Worm (Caenorhabditis elegans) whole organism, mixed stage, embryonic: Measurements from ENCODE around the gene rgs-5.

ENCODE experiments used
- M03D4.4 ChIP-seq: sonication (generic microtip); optimal IDR thresholded peaks from 2 replicates; lab custom pipeline; 2017; ENCODE audit warnings: mild to moderate bottlenecking, missing genetic modification characterization, missing compliant biosample characterization
- bed-3 ChIP-seq: fragments of 200-800 bp; sonication (Bioruptor generic); optimal IDR thresholded peaks from 3 replicates; lab custom pipeline; 2018; ENCODE audit warnings: mild to moderate bottlenecking, missing genetic modification characterization, moderate library complexity, missing compliant biosample characterization
- blmp-1 ChIP-seq: fragments of 150-350 bp; optimal IDR thresholded peaks from 2 replicates; lab custom pipeline; 2014; ENCODE audit warnings: missing biosample characterization, missing genetic modification characterization
- ceh-39 ChIP-seq: fragments of 150-350 bp; optimal IDR thresholded peaks from 2 replicates; lab custom pipeline; 2014; ENCODE audit warnings: missing biosample characterization, missing genetic modification characterization
- ceh-43 ChIP-seq: fragments of 200-800 bp; sonication (Bioruptor generic); optimal IDR thresholded peaks from 2 replicates; lab custom pipeline; 2018; ENCODE audit warnings: mild to moderate bottlenecking, missing genetic modification characterization, moderate library complexity, missing compliant biosample characterization
- ceh-83 ChIP-seq: fragments of 200-800 bp; sonication (Bioruptor generic); optimal IDR thresholded peaks from 2 replicates; lab custom pipeline; 2018; ENCODE audit warnings: mild to moderate bottlenecking, missing genetic modification characterization, missing compliant biosample characterization
- ces-1 ChIP-seq: fragments of 150-350 bp; optimal IDR thresholded peaks from 2 replicates; lab custom pipeline; 2014; ENCODE audit warnings: missing biosample characterization, missing genetic modification reagents, missing genetic modification characterization
- cnd-1 ChIP-seq: fragments of 200-800 bp; sonication (Bioruptor generic); optimal IDR thresholded peaks from 2 replicates; lab custom pipeline; 2018; ENCODE audit warnings: mild to moderate bottlenecking, missing genetic modification characterization, missing compliant biosample characterization
- drap-1 ChIP-seq: fragments of 200-800 bp; sonication (Bioruptor generic); optimal IDR thresholded peaks from 3 replicates; lab custom pipeline; 2018; ENCODE audit warnings: mild to moderate bottlenecking, missing genetic modification characterization, missing compliant biosample characterization
- elt-1 ChIP-seq: sonication (generic microtip); optimal IDR thresholded peaks from 2 replicates; lab custom pipeline; 2017; ENCODE audit warnings: missing genetic modification characterization, mild to moderate bottlenecking, missing compliant biosample characterization, antibody characterized with exemption, moderate library complexity, borderline replicate concordance; ENCODE audit not compliant: insufficient read depth
- elt-3 ChIP-seq: fragments of 150-350 bp; optimal IDR thresholded peaks from 2 replicates; lab custom pipeline; 2014; ENCODE audit warnings: missing biosample characterization, missing genetic modification characterization
- flh-1 ChIP-seq: fragments of 200-800 bp; sonication (Bioruptor generic); optimal IDR thresholded peaks from 2 replicates; lab custom pipeline; 2018; ENCODE audit warnings: mild to moderate bottlenecking, missing genetic modification characterization, moderate library complexity, missing compliant biosample characterization
- ham-2 ChIP-seq: fragments of 200-800 bp; sonication (Bioruptor generic); optimal IDR thresholded peaks from 2 replicates; lab custom pipeline; 2018; ENCODE audit warnings: mild to moderate bottlenecking, missing genetic modification characterization, missing compliant biosample characterization
- hlh-1 ChIP-seq: fragments of 150-350 bp; optimal IDR thresholded peaks from 2 replicates; lab custom pipeline; 2014; ENCODE audit warnings: missing biosample characterization, missing genetic modification reagents, missing genetic modification characterization
- lin-13 ChIP-seq: fragments of 150-350 bp; optimal IDR thresholded peaks from 2 replicates; lab custom pipeline; 2014; ENCODE audit warnings: missing biosample characterization, missing genetic modification characterization
- lin-32 ChIP-seq: fragments of 200-800 bp; sonication (Bioruptor generic); optimal IDR thresholded peaks from 2 replicates; lab custom pipeline; 2018; ENCODE audit warnings: mild to moderate bottlenecking, missing genetic modification characterization, missing compliant biosample characterization
- lsy-2 ChIP-seq: fragments of 150-350 bp; optimal IDR thresholded peaks from 2 replicates; lab custom pipeline; 2014; ENCODE audit warnings: missing biosample characterization, missing genetic modification characterization
- mab-5 ChIP-seq: fragments of 150-350 bp; optimal IDR thresholded peaks from 2 replicates; lab custom pipeline; 2014; ENCODE audit warnings: missing biosample characterization, missing genetic modification characterization
- mep-1 ChIP-seq: fragments of 150-350 bp; optimal IDR thresholded peaks from 2 replicates; lab custom pipeline; 2017; ENCODE audit warnings: missing biosample characterization, missing genetic modification reagents, missing genetic modification characterization, inconsistent platforms
- mls-2 ChIP-seq: sonication (generic microtip); optimal IDR thresholded peaks from 2 replicates; lab custom pipeline; 2016; ENCODE audit warnings: mild to moderate bottlenecking, missing genetic modification characterization, moderate library complexity, missing compliant biosample characterization
- nhr-12 ChIP-seq: fragments of 150-350 bp; optimal IDR thresholded peaks from 2 replicates; lab custom pipeline; 2014; ENCODE audit warnings: missing biosample characterization, missing genetic modification characterization
- nhr-2 ChIP-seq: fragments of 150-350 bp; optimal IDR thresholded peaks from 2 replicates; lab custom pipeline; 2014; ENCODE audit warnings: missing biosample characterization, missing genetic modification characterization
- nhr-237 ChIP-seq: fragments of 150-350 bp; optimal IDR thresholded peaks from 2 replicates; lab custom pipeline; 2014; ENCODE audit warnings: missing biosample characterization, missing genetic modification characterization
- nhr-28 ChIP-seq: fragments of 150-350 bp; optimal IDR thresholded peaks from 2 replicates; lab custom pipeline; 2014; ENCODE audit warnings: missing biosample characterization, missing genetic modification characterization
- nhr-76 ChIP-seq: sonication (generic microtip); optimal IDR thresholded peaks from 2 replicates; lab custom pipeline; 2017; ENCODE audit warnings: missing biosample characterization, missing genetic modification characterization
- pha-4 ChIP-seq: fragments of 150-350 bp; optimal IDR thresholded peaks from 2 replicates; lab custom pipeline; 2018; ENCODE audit warnings: missing biosample characterization, missing genetic modification reagents, missing genetic modification characterization
- sem-2 ChIP-seq: fragments of 200-800 bp; sonication (Bioruptor generic); optimal IDR thresholded peaks from 2 replicates; lab custom pipeline; 2018; ENCODE audit warnings: mild to moderate bottlenecking, missing genetic modification characterization, missing compliant biosample characterization
- snpc-4 ChIP-seq: fragments of 150-350 bp; optimal IDR thresholded peaks from 2 replicates; lab custom pipeline; 2014; ENCODE audit warnings: missing biosample characterization, missing genetic modification characterization
- sptf-1 ChIP-seq: sonication (generic microtip); optimal IDR thresholded peaks from 2 replicates; lab custom pipeline; 2017; ENCODE audit warnings: mild to moderate bottlenecking, missing genetic modification characterization, moderate library complexity, missing compliant biosample characterization
- tbx-8 ChIP-seq: fragments of 200-800 bp; sonication (Bioruptor generic); optimal IDR thresholded peaks from 2 replicates; lab custom pipeline; 2018; ENCODE audit warnings: mild to moderate bottlenecking, missing genetic modification characterization, moderate library complexity, missing compliant biosample characterization
- unc-120 ChIP-seq: sonication (generic microtip); optimal IDR thresholded peaks from 2 replicates; lab custom pipeline; 2017; ENCODE audit warnings: missing genetic modification characterization, missing compliant biosample characterization; ENCODE audit not compliant: poor library complexity, severe bottlenecking
- unc-39 ChIP-seq: fragments of 150-350 bp; optimal IDR thresholded peaks from 2 replicates; lab custom pipeline; 2014; ENCODE audit warnings: missing biosample characterization, missing genetic modification characterization
- unc-62 ChIP-seq: fragments of 150-350 bp; optimal IDR thresholded peaks from 2 replicates; lab custom pipeline; 2014; ENCODE audit warnings: missing biosample characterization, missing genetic modification reagents, missing genetic modification characterization
- zip-8 ChIP-seq: fragments of 150-350 bp; optimal IDR thresholded peaks from 2 replicates; lab custom pipeline; 2014; ENCODE audit warnings: missing biosample characterization, missing genetic modification characterization
- ztf-11 ChIP-seq: fragments of 150-350 bp; optimal IDR thresholded peaks from 2 replicates; lab custom pipeline; 2014; ENCODE audit warnings: missing biosample characterization, missing genetic modification characterization

Gene rgs-5

DNA sequence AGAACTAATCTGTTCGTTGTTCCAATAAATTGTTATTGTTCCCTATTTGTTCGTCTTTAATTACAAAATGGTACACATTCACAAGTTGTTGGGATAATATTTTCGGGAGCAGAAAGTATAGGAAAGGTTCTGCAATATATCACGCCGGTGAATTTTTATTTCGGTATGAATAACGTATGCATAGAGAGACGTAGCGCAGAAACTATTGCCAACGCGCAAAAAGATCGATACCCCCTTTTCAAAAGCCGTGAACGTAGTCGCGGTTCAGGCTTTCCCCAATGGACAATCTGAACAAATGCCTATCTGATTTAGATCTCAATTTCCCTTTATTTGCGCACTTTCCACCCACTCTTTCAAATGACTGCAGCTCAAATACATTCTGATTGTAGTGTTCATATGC lies 18.2 kb upstream of the rgs-5 start, which contains the start of gene pst-2:
Gene pst-2 (plus strand): TSS at position 293 of the 400 bp plus-strand sequence.
- no peak for TF ChIP-seq mep-1 (tag; lab: Kevin White, UChicago)
- no peak for TF ChIP-seq ceh-39 (tag; lab: Kevin White, UChicago)
- TF ChIP-seq mab-5 (tag; lab: Kevin White, UChicago) = no peak
- no peak for TF ChIP-seq bed-3 (GFP tag; lab: Kevin White, UChicago)
- no peak for TF ChIP-seq ceh-83 (GFP tag; lab: Kevin White, UChicago)
- no peak for TF ChIP-seq sem-2 (GFP tag; lab: Kevin White, UChicago)
- TF ChIP-seq nhr-28 (tag; lab: Kevin White, UChicago) = no peak
- TF ChIP-seq unc-39 (tag; lab: Kevin White, UChicago) = no peak
- TF ChIP-seq tbx-8 (GFP tag; lab: Kevin White, UChicago) = no peak
- no peak for TF ChIP-seq lin-32 (GFP tag; lab: Kevin White, UChicago)
- no peak for TF ChIP-seq mls-2 (tag; lab: Kevin White, UChicago)
- TF ChIP-seq pha-4 (tag; lab: Kevin White, UChicago) = no peak
- TF ChIP-seq nhr-237 (tag; lab: Kevin White, UChicago) = no peak
- TF ChIP-seq elt-1 (tag; lab: Kevin White, UChicago) = no peak
- TF ChIP-seq nhr-12 (tag; lab: Kevin White, UChicago) = no peak
- no peak for TF ChIP-seq ham-2 (GFP tag; lab: Kevin White, UChicago)
- TF ChIP-seq hlh-1 (tag; lab: Kevin White, UChicago) = no peak
- TF ChIP-seq drap-1 (GFP tag; lab: Kevin White, UChicago) = no peak
- no peak for TF ChIP-seq zip-8 (tag; lab: Kevin White, UChicago)

DNA sequence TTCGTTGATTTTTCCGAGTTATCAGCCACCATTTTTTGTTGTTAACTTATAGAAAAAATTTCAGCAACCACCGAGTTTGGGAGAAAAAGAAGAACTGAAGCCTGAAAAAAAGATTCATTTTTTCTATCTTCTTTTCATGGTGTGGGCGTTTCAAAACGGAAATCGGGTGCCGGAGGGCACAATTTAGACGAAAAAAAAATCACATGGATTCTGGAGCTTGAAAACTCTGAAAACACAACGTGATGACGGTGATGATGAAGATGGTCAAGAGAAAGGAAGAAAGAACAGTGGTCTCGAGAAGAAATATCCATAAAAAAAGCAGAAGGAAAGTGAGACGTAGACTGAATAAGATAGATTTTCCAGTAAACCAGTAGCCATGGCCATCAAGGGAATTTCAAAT lies 14.4 kb upstream of the rgs-5 start, which contains the start of gene rcan-1:
Gene rcan-1 (minus strand): TSS at position 101 of the 400 bp plus-strand sequence.
- TF ChIP-seq unc-39 (tag; lab: Kevin White, UChicago) = no peak
- no peak for TF ChIP-seq ces-1 (GFP tag; lab: Kevin White, UChicago)
- no peak for TF ChIP-seq lin-13
- no peak for TF ChIP-seq nhr-2 (tag; lab: Kevin White, UChicago)
- no peak for TF ChIP-seq unc-120 (tag; lab: Kevin White, UChicago)
- no peak for TF ChIP-seq pha-4 (tag; lab: Kevin White, UChicago)
- no peak for TF ChIP-seq bed-3 (GFP tag; lab: Kevin White, UChicago)
- no peak for TF ChIP-seq hlh-1 (tag; lab: Kevin White, UChicago)
- no peak for TF ChIP-seq elt-1 (tag; lab: Kevin White, UChicago)
- TF ChIP-seq snpc-4 (tag; lab: Kevin White, UChicago) = no peak
- TF ChIP-seq mab-5 (tag; lab: Kevin White, UChicago) = no peak
- no peak for TF ChIP-seq drap-1 (GFP tag; lab: Kevin White, UChicago)
- TF ChIP-seq elt-3 = no peak
- no peak for TF ChIP-seq ceh-43
- no peak for TF ChIP-seq sem-2 (GFP tag; lab: Kevin White, UChicago)
- TF ChIP-seq mep-1 (tag; lab: Kevin White, UChicago) = no peak

DNA sequence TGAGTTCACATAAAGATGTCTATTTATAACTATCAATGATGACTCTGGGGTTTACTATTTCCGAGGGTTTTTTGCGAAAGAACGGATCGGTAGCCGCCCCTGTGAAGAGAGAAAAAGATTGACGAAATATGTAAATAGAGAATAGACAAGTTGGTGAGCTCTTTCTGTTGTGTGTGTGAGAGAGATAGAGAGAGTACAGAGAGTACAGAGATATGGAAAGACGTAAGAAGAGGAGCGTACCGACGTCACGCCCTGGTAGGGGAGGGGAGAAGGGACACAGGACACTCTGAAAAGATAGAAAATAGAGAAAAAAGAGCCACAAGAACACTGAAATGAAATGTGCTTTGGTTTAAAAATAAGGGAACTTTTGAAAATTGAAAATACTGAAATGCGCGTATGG lies 10.1 kb upstream of the rgs-5 start:
- TF ChIP-seq pha-4 (tag; lab: Kevin White, UChicago) = peak; percentile 75
- TF ChIP-seq mls-2 (tag; lab: Kevin White, UChicago) = no peak
- no peak for TF ChIP-seq tbx-8 (GFP tag; lab: Kevin White, UChicago)
- no peak for TF ChIP-seq flh-1 (GFP tag; lab: Kevin White, UChicago)
- no peak for TF ChIP-seq nhr-12 (tag; lab: Kevin White, UChicago)
- peak; percentile 33 for TF ChIP-seq lsy-2 (tag; lab: Kevin White, UChicago)
- peak; percentile 27 for TF ChIP-seq ces-1 (GFP tag; lab: Kevin White, UChicago)
- TF ChIP-seq sptf-1 = no peak
- TF ChIP-seq nhr-28 (tag; lab: Kevin White, UChicago) = no peak

DNA sequence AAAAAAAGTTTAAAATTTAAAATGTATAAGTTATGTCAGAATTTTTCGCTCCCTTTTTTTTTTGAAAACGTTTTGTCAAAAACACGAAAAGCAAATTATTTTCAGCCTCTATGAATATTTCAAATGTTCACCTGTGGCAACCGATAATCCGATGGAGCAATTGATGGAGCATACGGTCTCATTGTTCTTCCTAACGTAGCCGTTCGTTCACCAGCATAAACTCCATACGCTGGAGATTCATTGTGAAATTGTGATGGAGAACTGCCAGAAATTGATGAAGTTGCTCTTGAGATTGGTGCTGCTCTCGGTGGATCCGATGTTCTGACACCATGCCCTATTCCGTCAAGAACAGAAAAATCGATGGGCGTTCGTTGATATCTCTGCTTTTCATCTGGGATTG lies 6.5 kb upstream of the rgs-5 start:
- no peak for TF ChIP-seq nhr-28 (tag; lab: Kevin White, UChicago)
- no peak for TF ChIP-seq sem-2 (GFP tag; lab: Kevin White, UChicago)
- no peak for TF ChIP-seq elt-1 (tag; lab: Kevin White, UChicago)
- no peak for TF ChIP-seq nhr-76 (tag; lab: Kevin White, UChicago)
- TF ChIP-seq ztf-11 (tag; lab: Kevin White, UChicago) = no peak
- TF ChIP-seq M03D4.4 = no peak
- TF ChIP-seq ceh-83 (GFP tag; lab: Kevin White, UChicago) = no peak
- no peak for TF ChIP-seq unc-39 (tag; lab: Kevin White, UChicago)
- TF ChIP-seq tbx-8 (GFP tag; lab: Kevin White, UChicago) = no peak
- TF ChIP-seq sptf-1 = no peak
- no peak for TF ChIP-seq unc-62 (GFP tag; lab: Kevin White, UChicago)
- TF ChIP-seq cnd-1 = no peak
- TF ChIP-seq mls-2 (tag; lab: Kevin White, UChicago) = no peak
- TF ChIP-seq blmp-1 (tag; lab: Kevin White, UChicago) = no peak
- no peak for TF ChIP-seq zip-8 (tag; lab: Kevin White, UChicago)
- no peak for TF ChIP-seq pha-4 (tag; lab: Kevin White, UChicago)
- TF ChIP-seq lin-32 (GFP tag; lab: Kevin White, UChicago) = no peak
- TF ChIP-seq nhr-237 (tag; lab: Kevin White, UChicago) = no peak
- TF ChIP-seq, all 35 proteins: peak for 0
